Fruit fly (Drosophila melanogaster): ENCODE results near the gene Rpp30.

Gene Rpp30

dm6 chr2L:243819-244218, 8.4 kb downstream of the Rpp30 start:
- TF ChIP-seq ovo (GFP tag; optimal IDR thresholded peaks at IDR 0.05) (no peak), Clk (GFP tag; optimal IDR thresholded peaks at IDR 0.05) (no peak), CG12768 (GFP tag; optimal IDR thresholded peaks at IDR 0.05) (no peak), Crg-1 (GFP tag; optimal IDR thresholded peaks at IDR 0.05) (no peak), bab1 (GFP tag; optimal IDR thresholded peaks at IDR 0.05) (no peak), tj (GFP tag; optimal IDR thresholded peaks at IDR 0.05) (no peak), CG7101 (tag; optimal IDR thresholded peaks at IDR 0.05) (no peak), CG33017 (tag; optimal IDR thresholded peaks at IDR 0.05) (no peak), CG1620 (GFP tag; optimal IDR thresholded peaks at IDR 0.05) (no peak), CG11617 (GFP tag; optimal IDR thresholded peaks at IDR 0.05) (no peak), cic (GFP tag; optimal IDR thresholded peaks at IDR 0.05) (no peak)

dm6 chr2L:243123-243522, 9.1 kb downstream of the Rpp30 start:
- TF ChIP-seq CG1620 (GFP tag; optimal IDR thresholded peaks at IDR 0.05) (no peak), CG12768 (GFP tag; optimal IDR thresholded peaks at IDR 0.05) (no peak), CG33017 (tag; optimal IDR thresholded peaks at IDR 0.05) (no peak), Hr96 (GFP tag; optimal IDR thresholded peaks at IDR 0.05) (no peak), ovo (GFP tag; optimal IDR thresholded peaks at IDR 0.05) (no peak), CG7045 (GFP tag; optimal IDR thresholded peaks at IDR 0.05) (no peak)

dm6 chr2L:241415-241814, 10.8 kb downstream of the Rpp30 start:
- TF ChIP-seq Clk (GFP tag; optimal IDR thresholded peaks at IDR 0.05) (no peak), CG14711 (tag; optimal IDR thresholded peaks at IDR 0.05) (no peak), CG33017 (tag; optimal IDR thresholded peaks at IDR 0.05) (no peak), Crg-1 (GFP tag; optimal IDR thresholded peaks at IDR 0.05) (no peak), pad (GFP tag; optimal IDR thresholded peaks at IDR 0.05) (no peak), cic (GFP tag; optimal IDR thresholded peaks at IDR 0.05) (no peak), CG11617 (GFP tag; optimal IDR thresholded peaks at IDR 0.05) (no peak)

dm6 chr2L:240176-240769, 11.9 kb downstream of the Rpp30 start:
- no peak for TF ChIP-seq CG5204 (GFP tag; optimal IDR thresholded peaks at IDR 0.05)

- TF ChIP-seq tj (GFP tag; optimal IDR thresholded peaks at IDR 0.05) (no peak), Clk (GFP tag; optimal IDR thresholded peaks at IDR 0.05) (no peak), CG7045 (GFP tag; optimal IDR thresholded peaks at IDR 0.05) (no peak), CG14711 (tag; optimal IDR thresholded peaks at IDR 0.05) (no peak), cnc (optimal IDR thresholded peaks at IDR 0.05) (no peak), ovo (GFP tag; optimal IDR thresholded peaks at IDR 0.05) (no peak), kay (GFP tag; ENCODE audit: borderline replicate concordance) (no peak), toe (GFP tag; optimal IDR thresholded peaks at IDR 0.05) (no peak), CG12768 (GFP tag; optimal IDR thresholded peaks at IDR 0.05) (no peak), CG33017 (tag; optimal IDR thresholded peaks at IDR 0.05) (no peak), CG5204 (GFP tag; optimal IDR thresholded peaks at IDR 0.05) (no peak), Crg-1 (GFP tag; optimal IDR thresholded peaks at IDR 0.05) (no peak)
Measured at dm6 chr2L:232187-232586, 20.0 kb downstream of the Rpp30 start, which contains the start of gene CG13693. TSS of gene CG13693 (plus strand) at chr2L:232487.

- TF ChIP-seq CG12768 (GFP tag; optimal IDR thresholded peaks at IDR 0.05), result no peak
- TF ChIP-seq cic (GFP tag; optimal IDR thresholded peaks at IDR 0.05), result no peak
- no peak for TF ChIP-seq CG7045 (GFP tag; optimal IDR thresholded peaks at IDR 0.05)
- no peak for TF ChIP-seq tj (GFP tag; optimal IDR thresholded peaks at IDR 0.05)
- TF ChIP-seq toe (GFP tag; optimal IDR thresholded peaks at IDR 0.05), result no peak
- TF ChIP-seq CG33017 (tag; optimal IDR thresholded peaks at IDR 0.05), result no peak
- TF ChIP-seq kay (GFP tag; ENCODE audit: borderline replicate concordance), result no peak
- TF ChIP-seq CG14711 (tag; optimal IDR thresholded peaks at IDR 0.05), result no peak
- no peak for TF ChIP-seq Mnt (GFP tag; optimal IDR thresholded peaks at IDR 0.05)
- TF ChIP-seq CG1620 (GFP tag; optimal IDR thresholded peaks at IDR 0.05), result no peak
- no peak for TF ChIP-seq CG5204 (GFP tag; optimal IDR thresholded peaks at IDR 0.05)
- TF ChIP-seq ovo (GFP tag; optimal IDR thresholded peaks at IDR 0.05), result no peak
- TF ChIP-seq Crg-1 (GFP tag; optimal IDR thresholded peaks at IDR 0.05), result no peak
- TF ChIP-seq cnc (optimal IDR thresholded peaks at IDR 0.05), result no peak
- TF ChIP-seq Clk (GFP tag; optimal IDR thresholded peaks at IDR 0.05), result no peak
- no peak for TF ChIP-seq CG7101 (tag; optimal IDR thresholded peaks at IDR 0.05)
- TF ChIP-seq CG11617 (GFP tag; optimal IDR thresholded peaks at IDR 0.05), result no peak
- no peak for TF ChIP-seq Hr96 (GFP tag; optimal IDR thresholded peaks at IDR 0.05)
- no peak for TF ChIP-seq bab1 (GFP tag; optimal IDR thresholded peaks at IDR 0.05)
- TF ChIP-seq pad (GFP tag; optimal IDR thresholded peaks at IDR 0.05), result no peak
Measured at dm6 chr2L:228246-228645, 23.9 kb downstream of the Rpp30 start.

- TF ChIP-seq CG5204 (GFP tag; optimal IDR thresholded peaks at IDR 0.05) (no peak), CG7101 (tag; optimal IDR thresholded peaks at IDR 0.05) (no peak), CG1620 (GFP tag; optimal IDR thresholded peaks at IDR 0.05) (no peak), tj (GFP tag; optimal IDR thresholded peaks at IDR 0.05) (no peak), cnc (optimal IDR thresholded peaks at IDR 0.05) (no peak), ovo (GFP tag; optimal IDR thresholded peaks at IDR 0.05) (no peak), CG7045 (GFP tag; optimal IDR thresholded peaks at IDR 0.05) (no peak), CG12768 (GFP tag; optimal IDR thresholded peaks at IDR 0.05) (no peak), toe (GFP tag; optimal IDR thresholded peaks at IDR 0.05) (no peak), CG14711 (tag; optimal IDR thresholded peaks at IDR 0.05) (no peak), Mnt (GFP tag; optimal IDR thresholded peaks at IDR 0.05) (no peak), Crg-1 (GFP tag; optimal IDR thresholded peaks at IDR 0.05) (no peak), CG11617 (GFP tag; optimal IDR thresholded peaks at IDR 0.05) (no peak)
Measured at dm6 chr2L:225386-225682, 26.8 kb downstream of the Rpp30 start.
